Worm (Caenorhabditis elegans): ENCODE results near the gene srh-32.
A peak's percentile ranks its signal among the peaks of the same experiment; 100 is the strongest.

Gene srh-32

ce11 chrV:17664367-17664766, 36.6 kb upstream of the srh-32 start:
- no peak for TF ChIP-seq unc-130 (GFP tag; optimal IDR thresholded peaks at IDR 0.05)
- TF ChIP-seq ceh-40 (GFP tag; IDR thresholded peaks at IDR 0.05): no peak
- no peak for TF ChIP-seq rpc-1 (optimal IDR thresholded peaks at IDR 0.05)
- peak; percentile 40 for TF ChIP-seq rpc-1 (tag; optimal IDR thresholded peaks at IDR 0.05)
- TF ChIP-seq dpff-1 (tag; optimal IDR thresholded peaks at IDR 0.05): no peak
- no peak for TF ChIP-seq mel-28 (tag; optimal IDR thresholded peaks at IDR 0.05; ENCODE audit: borderline replicate concordance)
- TF ChIP-seq ama-1 (optimal IDR thresholded peaks at IDR 0.05): no peak
- TF ChIP-seq ama-1 (GFP tag; optimal IDR thresholded peaks at IDR 0.05): no peak
- peak; percentile 77; the same call in 1 of the 2 replicates for TF ChIP-seq nhr-120 (GFP tag; IDR thresholded peaks at IDR 0.05)
- TF ChIP-seq egrh-3 (GFP tag; IDR thresholded peaks at IDR 0.05): no peak; the same call in 1 of the 2 replicates
- TF ChIP-seq tbp1 (GFP tag; optimal IDR thresholded peaks at IDR 0.05): peak; percentile 56
- no peak for TF ChIP-seq nfyb-1 (GFP tag; IDR thresholded peaks at IDR 0.05)
- no peak for TF ChIP-seq cebp-1 (GFP tag; IDR thresholded peaks at IDR 0.05)
- no peak for TF ChIP-seq cebp-1 (tag; optimal IDR thresholded peaks at IDR 0.05)
- TF ChIP-seq zfh-2 (GFP tag; conservative IDR thresholded peaks at IDR 0.05): peak; percentile 67
- no peak for TF ChIP-seq D2030.7 (GFP tag; IDR thresholded peaks at IDR 0.05)
- no peak for TF ChIP-seq egl-18 (GFP tag; IDR thresholded peaks at IDR 0.05)

- TF ChIP-seq snpc-1.3 (tag; optimal IDR thresholded peaks at IDR 0.05; ENCODE audit: insufficient read depth): no peak
- TF ChIP-seq ets-4 (GFP tag; optimal IDR thresholded peaks at IDR 0.05): no peak
- TF ChIP-seq madf-8 (GFP tag; conservative IDR thresholded peaks at IDR 0.05): no peak
- no peak for TF ChIP-seq rec-8 (tag; optimal IDR thresholded peaks at IDR 0.05)
Measured at ce11 chrV:17665906-17666305, 35.1 kb upstream of the srh-32 start, which contains the start of gene F59A1.11. F59A1.11 (minus strand) TSS chrV:17666006.

- TF ChIP-seq egl-44 (GFP tag; IDR thresholded peaks at IDR 0.05) (no peak), C06A6.2 (GFP tag; conservative IDR thresholded peaks at IDR 0.05) (no peak), efl-1 (GFP tag; optimal IDR thresholded peaks at IDR 0.05) (no peak), repo-1 (tag; optimal IDR thresholded peaks at IDR 0.05) (no peak), ceh-91 (GFP tag; IDR thresholded peaks at IDR 0.05) (no peak), unc-130 (GFP tag; optimal IDR thresholded peaks at IDR 0.05) (no peak), hmg-20 (GFP tag; IDR thresholded peaks at IDR 0.05) (no peak), nfyb-1 (GFP tag; IDR thresholded peaks at IDR 0.05) (no peak), F57A8.1 (GFP tag; optimal IDR thresholded peaks at IDR 0.05) (no peak), sea-2 (GFP tag; IDR thresholded peaks at IDR 0.05) (no peak), F23B12.7 (tag; optimal IDR thresholded peaks at IDR 0.05; ENCODE audit: insufficient read depth) (no peak), sptf-2 (GFP tag; optimal IDR thresholded peaks at IDR 0.05) (no peak), mxl-1 (tag; optimal IDR thresholded peaks at IDR 0.05) (no peak)
Measured at ce11 chrV:17667676-17668075, 33.3 kb upstream of the srh-32 start, which contains the start of gene F59A1.12. F59A1.12 (minus strand) TSS chrV:17667776.

- TF ChIP-seq gei-17 (GFP tag; optimal IDR thresholded peaks at IDR 0.05): no peak
- TF ChIP-seq F52B5.7 (tag; optimal IDR thresholded peaks at IDR 0.05): no peak
- no peak for TF ChIP-seq ztf-22 (GFP tag; optimal IDR thresholded peaks at IDR 0.05)
- TF ChIP-seq lsy-27 (tag; optimal IDR thresholded peaks at IDR 0.05; ENCODE audit: borderline replicate concordance, insufficient read depth): no peak
- no peak for TF ChIP-seq ZK185.1 (tag; optimal IDR thresholded peaks at IDR 0.05; ENCODE audit: poor library complexity, severe bottlenecking)
- TF ChIP-seq mes-4 (tag; optimal IDR thresholded peaks at IDR 0.05): no peak
- no peak for TF ChIP-seq F33H1.4 (GFP tag; IDR thresholded peaks at IDR 0.05)
- no peak for TF ChIP-seq tlf-1 (GFP tag; optimal IDR thresholded peaks at IDR 0.05)
- no peak for TF ChIP-seq ekl-4 (GFP tag; IDR thresholded peaks at IDR 0.05)
- TF ChIP-seq unc-130 (GFP tag; optimal IDR thresholded peaks at IDR 0.05): no peak
- no peak for TF ChIP-seq dpl-1 (GFP tag; optimal IDR thresholded peaks at IDR 0.05)
- TF ChIP-seq snpc-3.4 (tag; optimal IDR thresholded peaks at IDR 0.05): no peak
- TF ChIP-seq ceh-58 (GFP tag; IDR thresholded peaks at IDR 0.05): no peak
- TF ChIP-seq Y53F4B.3 (GFP tag; IDR thresholded peaks at IDR 0.05): no peak
- TF ChIP-seq F23B12.7 (tag; optimal IDR thresholded peaks at IDR 0.05; ENCODE audit: insufficient read depth): no peak
Measured at ce11 chrV:17668531-17668930, 32.5 kb upstream of the srh-32 start, which contains the start of gene str-89. str-89 (plus strand) TSS chrV:17668831.
